Worm (Caenorhabditis elegans) whole organism, L3 larva: ENCODE data around the gene arrd-2.

Experiments
- egl-27 ChIP-seq: sonication (generic microtip); optimal IDR thresholded peaks from 4 replicates; lab custom pipeline; 2017; ENCODE audit warnings: missing biosample characterization, missing genetic modification reagents, missing genetic modification characterization
- jun-1 ChIP-seq: fragments of 150-350 bp; optimal IDR thresholded peaks from 2 replicates; lab custom pipeline; 2014; ENCODE audit warnings: missing biosample characterization, missing genetic modification reagents, missing genetic modification characterization
- lin-15B ChIP-seq: fragments of 150-350 bp; optimal IDR thresholded peaks from 2 replicates; lab custom pipeline; 2014; ENCODE audit warnings: missing biosample characterization, missing genetic modification characterization
- nhr-11 ChIP-seq: fragments of 150-350 bp; optimal IDR thresholded peaks from 2 replicates; lab custom pipeline; 2014; ENCODE audit warnings: missing biosample characterization, missing genetic modification characterization
- nhr-23 ChIP-seq: fragments of 150-350 bp; optimal IDR thresholded peaks from 2 replicates; lab custom pipeline; 2014; ENCODE audit warnings: missing biosample characterization, missing genetic modification reagents, missing genetic modification characterization
- nhr-28 ChIP-seq: fragments of 150-350 bp; optimal IDR thresholded peaks from 2 replicates; lab custom pipeline; 2014; ENCODE audit warnings: missing biosample characterization, missing genetic modification characterization
- nhr-67 ChIP-seq: fragments of 150-350 bp; optimal IDR thresholded peaks from 2 replicates; lab custom pipeline; 2014; ENCODE audit warnings: missing biosample characterization, missing genetic modification characterization
- nhr-76 ChIP-seq: fragments of 150-350 bp; sonication (generic microtip); optimal IDR thresholded peaks from 5 replicates; lab custom pipeline; 2014; ENCODE audit warnings: missing biosample characterization, missing genetic modification characterization
- pha-4 ChIP-seq: fragments of 150-350 bp; optimal IDR thresholded peaks from 2 replicates; lab custom pipeline; 2014; ENCODE audit warnings: missing biosample characterization, missing genetic modification reagents, missing genetic modification characterization
- sea-2 ChIP-seq: fragments of 150-350 bp; sonication (generic microtip); optimal IDR thresholded peaks from 4 replicates; lab custom pipeline; 2014; ENCODE audit warnings: missing biosample characterization, missing genetic modification reagents, missing genetic modification characterization
- skn-1 ChIP-seq: fragments of 150-350 bp; optimal IDR thresholded peaks from 2 replicates; lab custom pipeline; 2014; ENCODE audit warnings: missing biosample characterization, missing genetic modification characterization
- snpc-4 ChIP-seq: fragments of 150-350 bp; optimal IDR thresholded peaks from 2 replicates; lab custom pipeline; 2014; ENCODE audit warnings: missing biosample characterization, missing genetic modification characterization
- ztf-11 ChIP-seq: fragments of 150-350 bp; optimal IDR thresholded peaks from 2 replicates; lab custom pipeline; 2014; ENCODE audit warnings: missing biosample characterization, missing genetic modification characterization

DNA sequence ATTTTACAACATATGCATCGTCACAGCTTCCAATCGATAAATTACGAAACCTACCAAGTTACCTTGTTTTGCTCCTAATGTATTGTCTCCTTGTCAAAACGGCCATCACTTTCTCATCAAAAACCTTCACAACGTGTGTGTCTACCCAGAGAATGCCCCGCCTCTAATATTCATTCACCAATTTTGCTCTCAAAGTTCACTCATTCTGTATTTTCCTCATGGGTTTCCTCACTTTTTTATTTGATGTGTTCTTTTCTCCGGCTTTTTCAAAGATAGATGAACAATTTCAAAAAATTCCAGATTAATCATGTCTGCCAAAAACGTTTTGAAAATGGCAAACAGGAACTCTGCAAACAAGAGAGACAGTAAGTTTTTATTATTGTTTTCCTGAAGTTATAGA is 22.3 kb upstream of the arrd-2 start, which contains the start of gene C06C3.7:
- TF ChIP-seq pha-4 (tag; lab: Kevin White, UChicago) (no peak), nhr-28 (tag; lab: Kevin White, UChicago) (no peak), nhr-67 (tag; lab: Kevin White, UChicago) (no peak), nhr-76 (tag; lab: Kevin White, UChicago) (no peak), egl-27 (tag; lab: Kevin White, UChicago) (no peak), ztf-11 (tag; lab: Kevin White, UChicago) (no peak), lin-15B (tag; lab: Kevin White, UChicago) (no peak), snpc-4 (tag; lab: Kevin White, UChicago) (no peak), jun-1 (no peak), skn-1 (tag; lab: Kevin White, UChicago) (no peak), nhr-11 (tag; lab: Kevin White, UChicago) (no peak), nhr-23 (no peak), sea-2 (no peak)
